Fruit fly (Drosophila melanogaster) S2 (cell line): ENCODE data around the gene fz.

Experiments used
- CG8478 ChIP-seq: fragments of >200 bp; optimal IDR thresholded peaks from 2 replicates; lab custom pipeline; 2018
- CTCF ChIP-seq, 2 experiments: fragments of >200 bp; optimal IDR thresholded peaks; 2 replicates each; lab custom pipeline; 2018

dm6 chr3L:14353161-14353560 is 79.0 kb downstream of the fz start:
- TF ChIP-seq CTCF (optimal IDR thresholded peaks at IDR 0.05; lab: Kevin White, UChicago) (no peak), CG8478 (lab: Kevin White, UChicago) (no peak)
